Worm (Caenorhabditis elegans): ENCODE data around the gene tba-8.
A peak's percentile ranks its signal among the peaks of the same experiment; 100 is the strongest.

DNA sequence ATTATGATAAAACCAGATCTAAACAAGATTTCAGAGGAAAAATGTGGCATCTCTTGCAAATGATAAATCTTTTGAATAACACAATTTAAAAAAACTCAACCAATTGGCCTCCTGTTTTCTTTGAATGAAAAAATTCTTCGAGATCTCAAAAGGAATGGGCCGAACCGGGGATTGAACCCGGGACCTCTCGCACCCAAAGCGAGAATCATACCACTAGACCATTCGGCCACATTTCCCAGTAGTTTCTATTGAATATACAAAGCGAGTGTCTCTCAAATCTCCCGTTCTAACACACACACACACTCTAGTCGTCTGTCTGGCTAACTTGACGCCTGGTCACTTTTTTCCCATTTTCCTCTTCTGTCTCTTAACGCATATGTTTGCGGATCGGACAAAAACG, 9.4 kb upstream of the tba-8 start:
- TF ChIP-seq cog-1 (tag; optimal IDR thresholded peaks at IDR 0.05) (peak; percentile 84), flt-1 (GFP tag; IDR thresholded peaks at IDR 0.05) (peak; percentile 97), klf-2 (GFP tag; conservative IDR thresholded peaks at IDR 0.05) (peak; percentile 90), ref-1 (GFP tag; conservative IDR thresholded peaks at IDR 0.05) (peak; percentile 87), T22C8.4 (GFP tag; IDR thresholded peaks at IDR 0.05) (peak; percentile 91), tab-1 (GFP tag; IDR thresholded peaks at IDR 0.05) (peak; percentile 94), ztf-23 (GFP tag; IDR thresholded peaks at IDR 0.05) (peak; percentile 94), med-1 (GFP tag; optimal IDR thresholded peaks at IDR 0.05; ENCODE audit: insufficient read depth) (peak; percentile 75)
